Worm (Caenorhabditis elegans): ENCODE data around the gene F38B2.3.

- TF ChIP-seq W03F9.2 (tag; optimal IDR thresholded peaks at IDR 0.05) = no peak
- TF ChIP-seq dao-5 (tag; optimal IDR thresholded peaks at IDR 0.05) = no peak
These were observed 38.1 kb upstream of the F38B2.3 start, which contains the start of gene asm-2 for ce11 chrX:11324240-11324639.

Measured in whole organism, L4/young adult.